Worm (Caenorhabditis elegans) whole organism, L3 larva: ENCODE data around the gene pst-1.

Source experiments
- R02D3.7 ChIP-seq: fragments of 150-350 bp; optimal IDR thresholded peaks from 2 replicates; lab custom pipeline; 2014; ENCODE audit warnings: missing biosample characterization, missing genetic modification characterization
- ZK546.5 ChIP-seq: sonication (generic microtip); optimal IDR thresholded peaks from 2 replicates; lab custom pipeline; 2017; ENCODE audit warnings: missing biosample characterization, missing genetic modification characterization
- aly-2 ChIP-seq: fragments of 150-350 bp; optimal IDR thresholded peaks from 2 replicates; lab custom pipeline; 2014; ENCODE audit warnings: missing biosample characterization, missing genetic modification characterization
- ceh-16 ChIP-seq: sonication (generic microtip); optimal IDR thresholded peaks from 2 replicates; lab custom pipeline; 2017; ENCODE audit warnings: missing biosample characterization, missing genetic modification characterization
- ceh-28 ChIP-seq: fragments of 150-350 bp; optimal IDR thresholded peaks from 2 replicates; lab custom pipeline; 2014; ENCODE audit warnings: missing biosample characterization, missing genetic modification reagents, missing genetic modification characterization
- ceh-82 ChIP-seq: fragments of 150-350 bp; optimal IDR thresholded peaks from 2 replicates; lab custom pipeline; 2014; ENCODE audit warnings: missing biosample characterization, missing genetic modification characterization
- ceh-9 ChIP-seq: sonication (generic microtip); optimal IDR thresholded peaks from 2 replicates; lab custom pipeline; 2018; ENCODE audit warnings: missing biosample characterization, missing genetic modification characterization
- daf-12 ChIP-seq: fragments of 150-350 bp; optimal IDR thresholded peaks from 2 replicates; lab custom pipeline; 2014; ENCODE audit warnings: missing biosample characterization, missing genetic modification reagents, missing genetic modification characterization
- egl-27 ChIP-seq: sonication (generic microtip); optimal IDR thresholded peaks from 4 replicates; lab custom pipeline; 2017; ENCODE audit warnings: missing biosample characterization, missing genetic modification reagents, missing genetic modification characterization
- elt-1 ChIP-seq: fragments of 150-350 bp; optimal IDR thresholded peaks from 2 replicates; lab custom pipeline; 2014; ENCODE audit warnings: missing biosample characterization, missing genetic modification characterization
- elt-2 ChIP-seq: sonication (generic microtip); optimal IDR thresholded peaks from 2 replicates; lab custom pipeline; 2016; ENCODE audit warnings: missing genetic modification reagents, mild to moderate bottlenecking, missing genetic modification characterization, missing compliant biosample characterization
- elt-3 ChIP-seq, 3 experiments: fragments of 150-350 bp in 1 of 3; sonication (generic microtip) in 2 of 3; optimal IDR thresholded peaks; 2 replicates in 2 of 3; 4 replicates in 1 of 3; lab custom pipeline; 2014 to 2017; ENCODE audit warnings: missing biosample characterization in 3 of 3, missing genetic modification characterization in 3 of 3
- eor-1 ChIP-seq, 2 experiments: fragments of 150-350 bp; optimal IDR thresholded peaks; 2 replicates each; lab custom pipeline; 2014 to 2018; ENCODE audit warnings: missing biosample characterization in 2 of 2, missing genetic modification characterization in 2 of 2
- fkh-10 ChIP-seq: sonication (generic microtip); optimal IDR thresholded peaks from 2 replicates; lab custom pipeline; 2017; ENCODE audit warnings: missing biosample characterization, missing genetic modification reagents, missing genetic modification characterization
- fkh-2 ChIP-seq: fragments of 150-350 bp; optimal IDR thresholded peaks from 2 replicates; lab custom pipeline; 2014; ENCODE audit warnings: missing biosample characterization, missing genetic modification reagents, missing genetic modification characterization
- hmg-11 ChIP-seq: sonication (generic microtip); optimal IDR thresholded peaks from 2 replicates; lab custom pipeline; 2016; ENCODE audit warnings: missing genetic modification characterization, missing compliant biosample characterization
- lin-39 ChIP-seq: fragments of 150-350 bp; optimal IDR thresholded peaks from 2 replicates; lab custom pipeline; 2018; ENCODE audit warnings: missing biosample characterization, missing genetic modification reagents, missing genetic modification characterization
- lsy-12 ChIP-seq: sonication (generic microtip); optimal IDR thresholded peaks from 2 replicates; lab custom pipeline; 2016; ENCODE audit warnings: mild to moderate bottlenecking, missing genetic modification characterization, missing compliant biosample characterization
- mdl-1 ChIP-seq: fragments of 150-350 bp; optimal IDR thresholded peaks from 2 replicates; lab custom pipeline; 2014; ENCODE audit warnings: missing biosample characterization, missing genetic modification characterization
- mml-1 ChIP-seq: fragments of 150-350 bp; sonication (generic microtip); optimal IDR thresholded peaks from 3 replicates; lab custom pipeline; 2014; ENCODE audit warnings: missing biosample characterization, missing genetic modification characterization
- nfya-1 ChIP-seq: sonication (generic microtip); optimal IDR thresholded peaks from 2 replicates; lab custom pipeline; 2017; ENCODE audit warnings: missing genetic modification characterization, mild to moderate bottlenecking, missing compliant biosample characterization, antibody characterized with exemption, moderate library complexity; ENCODE audit not compliant: insufficient read depth
- nhr-12 ChIP-seq: fragments of 150-350 bp; optimal IDR thresholded peaks from 2 replicates; lab custom pipeline; 2014; ENCODE audit warnings: missing biosample characterization, missing genetic modification characterization
- nhr-237 ChIP-seq: fragments of 150-350 bp; optimal IDR thresholded peaks from 2 replicates; lab custom pipeline; 2014; ENCODE audit warnings: missing biosample characterization, missing genetic modification characterization
- nhr-25 ChIP-seq: sonication (generic microtip); optimal IDR thresholded peaks from 2 replicates; lab custom pipeline; 2017; ENCODE audit warnings: missing biosample characterization, missing genetic modification characterization
- nhr-28 ChIP-seq: fragments of 150-350 bp; optimal IDR thresholded peaks from 2 replicates; lab custom pipeline; 2014; ENCODE audit warnings: missing biosample characterization, missing genetic modification characterization
- nhr-43 ChIP-seq: sonication (generic microtip); optimal IDR thresholded peaks from 2 replicates; lab custom pipeline; 2016; ENCODE audit warnings: mild to moderate bottlenecking, missing genetic modification characterization, missing compliant biosample characterization; ENCODE audit not compliant: poor library complexity, severe bottlenecking
- nhr-77 ChIP-seq: fragments of 150-350 bp; optimal IDR thresholded peaks from 2 replicates; lab custom pipeline; 2014; ENCODE audit warnings: missing biosample characterization, missing genetic modification characterization
- pqm-1 ChIP-seq: fragments of 150-350 bp; optimal IDR thresholded peaks from 2 replicates; lab custom pipeline; 2017; ENCODE audit warnings: missing biosample characterization, missing genetic modification characterization, inconsistent platforms
- skn-1 ChIP-seq: fragments of 150-350 bp; optimal IDR thresholded peaks from 2 replicates; lab custom pipeline; 2014; ENCODE audit warnings: missing biosample characterization, missing genetic modification characterization
- snpc-4 ChIP-seq: fragments of 150-350 bp; optimal IDR thresholded peaks from 2 replicates; lab custom pipeline; 2014; ENCODE audit warnings: missing biosample characterization, missing genetic modification characterization
- unc-39 ChIP-seq: sonication (generic microtip); optimal IDR thresholded peaks from 4 replicates; lab custom pipeline; 2017; ENCODE audit warnings: missing biosample characterization, missing genetic modification characterization
- unc-62 ChIP-seq: fragments of 150-350 bp; sonication (generic microtip); optimal IDR thresholded peaks from 4 replicates; lab custom pipeline; 2014; ENCODE audit warnings: missing biosample characterization, missing genetic modification reagents, missing genetic modification characterization
- zag-1 ChIP-seq: fragments of 150-350 bp; optimal IDR thresholded peaks from 2 replicates; lab custom pipeline; 2014; ENCODE audit warnings: missing biosample characterization, missing genetic modification characterization
- ztf-11 ChIP-seq: fragments of 150-350 bp; optimal IDR thresholded peaks from 2 replicates; lab custom pipeline; 2014; ENCODE audit warnings: missing biosample characterization, missing genetic modification characterization
- ztf-4 ChIP-seq: fragments of 150-350 bp; optimal IDR thresholded peaks from 2 replicates; lab custom pipeline; 2014; ENCODE audit warnings: missing biosample characterization, missing genetic modification characterization

pst-1 gene

ce11 chrV:5943167-5943566, at the start of gene pst-1:
Gene pst-1, plus strand, starts transcription at chrV:5943467.
- TF ChIP-seq ceh-16 (tag; lab: Kevin White, UChicago): no peak
- no peak for TF ChIP-seq aly-2 (tag; lab: Kevin White, UChicago)
- no peak for TF ChIP-seq nhr-77 (tag; lab: Kevin White, UChicago)
- no peak for TF ChIP-seq lsy-12 (tag; lab: Kevin White, UChicago)
- no peak for TF ChIP-seq elt-3 (tag; optimal IDR thresholded peaks at IDR 0.05; lab: Kevin White, UChicago)
- no peak for TF ChIP-seq unc-62 (GFP tag; lab: Kevin White, UChicago)
- TF ChIP-seq R02D3.7: no peak
- no peak for TF ChIP-seq skn-1 (tag; lab: Kevin White, UChicago)
- TF ChIP-seq elt-2 (tag; lab: Kevin White, UChicago): no peak
- TF ChIP-seq eor-1 (tag; optimal IDR thresholded peaks at IDR 0.05; lab: Kevin White, UChicago): no peak
- TF ChIP-seq fkh-10: no peak
- no peak for TF ChIP-seq egl-27 (tag; lab: Kevin White, UChicago)
- TF ChIP-seq nhr-28 (tag; lab: Kevin White, UChicago): no peak
- no peak for TF ChIP-seq nhr-25 (tag; lab: Kevin White, UChicago)
- no peak for TF ChIP-seq ztf-4 (tag; lab: Kevin White, UChicago)
- TF ChIP-seq pqm-1 (tag; lab: Kevin White, UChicago): no peak

DNA sequence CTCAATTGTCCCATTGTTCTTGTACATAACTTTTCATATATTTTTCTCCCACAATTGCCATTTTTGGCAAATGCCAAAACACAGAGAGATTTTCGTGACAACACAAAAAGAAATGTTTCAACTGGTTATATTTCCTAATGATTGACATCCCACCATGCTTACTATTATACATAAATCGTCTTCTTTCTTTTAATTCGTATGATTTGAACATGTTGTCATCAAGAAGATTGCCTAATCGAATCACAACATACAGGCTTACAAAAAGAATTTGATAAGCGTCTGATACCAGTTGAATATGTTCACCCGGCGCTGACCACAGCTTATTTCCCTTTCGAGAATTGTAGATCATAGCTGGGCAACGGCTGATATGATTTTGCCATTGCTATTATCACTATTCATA, 48.2 kb upstream of the pst-1 start, which contains the start of gene grd-9:
TSS of gene grd-9 (plus strand) at position 301 of the 400 bp plus-strand sequence.
- TF ChIP-seq aly-2 (tag; lab: Kevin White, UChicago) (no peak), ceh-82 (tag; lab: Kevin White, UChicago) (no peak), fkh-10 (no peak), ztf-4 (tag; lab: Kevin White, UChicago) (no peak), mml-1 (tag; lab: Kevin White, UChicago) (no peak), nhr-77 (tag; lab: Kevin White, UChicago) (no peak), ceh-16 (tag; lab: Kevin White, UChicago) (no peak), unc-62 (GFP tag; lab: Kevin White, UChicago) (no peak), fkh-2 (tag; lab: Kevin White, UChicago) (no peak)
- TF ChIP-seq, all 47 proteins: peak for 0

- TF ChIP-seq ceh-9 (no peak), ztf-11 (no peak), pqm-1 (tag; lab: Kevin White, UChicago) (no peak), mdl-1 (tag; lab: Kevin White, UChicago) (no peak), zag-1 (tag; lab: Kevin White, UChicago) (no peak), ceh-16 (tag; lab: Kevin White, UChicago) (no peak), hmg-11 (tag; lab: Kevin White, UChicago) (no peak), nhr-12 (no peak), daf-12 (tag; lab: Kevin White, UChicago) (no peak), elt-1 (tag; lab: Kevin White, UChicago) (no peak), mml-1 (tag; lab: Kevin White, UChicago) (no peak), ZK546.5 (no peak), nhr-237 (no peak), lin-39 (tag; lab: Kevin White, UChicago) (no peak)
These were observed 43.3 kb upstream of the pst-1 start, which contains the start of gene srd-16 for ce11 chrV:5899940-5900339. Gene srd-16, minus strand, starts transcription at chrV:5900040.

DNA sequence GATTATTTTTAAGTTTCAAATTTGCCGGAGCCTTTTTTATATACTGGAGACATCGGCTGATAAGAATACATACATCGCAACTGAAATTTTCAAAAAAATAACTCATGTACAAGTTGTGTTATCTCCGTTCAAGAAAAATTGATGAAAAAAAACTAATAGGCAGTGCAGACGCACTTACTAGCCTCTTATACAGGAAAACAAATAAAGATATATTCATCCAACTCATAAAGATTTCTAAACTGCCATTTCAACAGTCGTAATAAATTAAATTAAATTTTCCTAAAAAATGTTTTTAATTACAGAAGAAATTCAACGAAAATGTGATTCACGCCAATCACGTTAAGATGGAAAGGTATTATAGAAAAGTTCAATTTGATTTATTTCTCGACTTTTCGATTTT, 41.4 kb upstream of the pst-1 start, which contains the start of gene C04E6.5:
TSS of gene C04E6.5 (plus strand) at position 301 of the 400 bp plus-strand sequence.
- no peak for TF ChIP-seq ceh-28
- TF ChIP-seq zag-1 (tag; lab: Kevin White, UChicago): no peak
- no peak for TF ChIP-seq nfya-1 (tag; lab: Kevin White, UChicago)
- TF ChIP-seq aly-2 (tag; lab: Kevin White, UChicago): no peak
- no peak for TF ChIP-seq nhr-43
- no peak for TF ChIP-seq fkh-10
- TF ChIP-seq unc-39 (tag; lab: Kevin White, UChicago): no peak
- no peak for TF ChIP-seq snpc-4 (tag; lab: Kevin White, UChicago)
- no peak for TF ChIP-seq daf-12 (tag; lab: Kevin White, UChicago)
- no peak for TF ChIP-seq hmg-11 (tag; lab: Kevin White, UChicago)
